Fruit fly (Drosophila melanogaster): ENCODE results near the gene Septin1.

The Septin1 gene

dm6 chrX:21366311-21366990, 8.4 kb downstream of the Septin1 start (continued):
- TF ChIP-seq corto (GFP tag; optimal IDR thresholded peaks at IDR 0.05) = peak; percentile 73
- peak; percentile 86 for TF ChIP-seq fd3F (GFP tag; optimal IDR thresholded peaks at IDR 0.05)
- TF ChIP-seq CG6272 (GFP tag; IDR thresholded peaks at IDR 0.05) = peak; percentile 73
- TF ChIP-seq zen (tag; optimal IDR thresholded peaks at IDR 0.05) = peak; percentile 74
- peak; percentile 99 for TF ChIP-seq grau (tag; optimal IDR thresholded peaks at IDR 0.05)
- no peak for TF ChIP-seq zen2 (GFP tag; IDR thresholded peaks at IDR 0.05; ENCODE audit: partially characterized antibody)
- TF ChIP-seq CG30403 (GFP tag; optimal IDR thresholded peaks at IDR 0.05) = peak; percentile 92
- TF ChIP-seq Awh (GFP tag; IDR thresholded peaks at IDR 0.05) = peak; percentile 83
- no peak for TF ChIP-seq lov (optimal IDR thresholded peaks at IDR 0.05)
- TF ChIP-seq lov (GFP tag; IDR thresholded peaks at IDR 0.05) = no peak
- peak; percentile 86 for TF ChIP-seq Nf-YC (tag; optimal IDR thresholded peaks at IDR 0.05)
- TF ChIP-seq CG18262 (tag; optimal IDR thresholded peaks at IDR 0.05) = peak; percentile 93
- peak; percentile 89 for TF ChIP-seq CG17829 (tag; optimal IDR thresholded peaks at IDR 0.05)
- peak; percentile 33 for TF ChIP-seq TFAM (GFP tag; optimal IDR thresholded peaks at IDR 0.05)
- TF ChIP-seq GATAe (GFP tag; conservative IDR thresholded peaks at IDR 0.05) = peak; percentile 57; the same call in 1 of the 2 replicates

dm6 chrX:21367363-21368072, 9.4 kb downstream of the Septin1 start:
- TF ChIP-seq CG6791 (GFP tag; IDR thresholded peaks at IDR 0.05; ENCODE audit: partially characterized antibody) (no peak), cad (GFP tag; optimal IDR thresholded peaks at IDR 0.05) (no peak), CG2875 (GFP tag; optimal IDR thresholded peaks at IDR 0.05) (peak; percentile 96), Dll (GFP tag; IDR thresholded peaks at IDR 0.05; ENCODE audit: partially characterized antibody) (0 out of 4 replicates have a peak, but pooled peaks have one; percentile 45), Lim3 (GFP tag; IDR thresholded peaks at IDR 0.05) (peak; percentile 90), CG12769 (tag; optimal IDR thresholded peaks at IDR 0.05) (peak; percentile 95), gro (GFP tag; optimal IDR thresholded peaks at IDR 0.05) (peak; percentile 95), Fer3 (tag; optimal IDR thresholded peaks at IDR 0.05) (peak; percentile 98), croc (GFP tag; conservative IDR thresholded peaks at IDR 0.05) (peak; percentile 96), CG17361 (GFP tag; IDR thresholded peaks at IDR 0.05) (peak; percentile 97), her (GFP tag; optimal IDR thresholded peaks at IDR 0.05) (peak; percentile 91), Dip3 (GFP tag; optimal IDR thresholded peaks at IDR 0.05) (peak; percentile 93), Hr78 (GFP tag; optimal IDR thresholded peaks at IDR 0.05) (peak in 1 of 2 experiments; percentile 85), CG1529 (GFP tag; optimal IDR thresholded peaks at IDR 0.05) (peak; percentile 97), vvl (GFP tag; IDR thresholded peaks at IDR 0.05) (peak; percentile 97), ap (GFP tag; IDR thresholded peaks at IDR 0.05) (peak; percentile 91), ato (GFP tag; IDR thresholded peaks at IDR 0.05; ENCODE audit: partially characterized antibody) (no peak), nmo (GFP tag; optimal IDR thresholded peaks at IDR 0.05) (peak; percentile 99), CG8290 (GFP tag; optimal IDR thresholded peaks at IDR 0.05) (peak; percentile 90), CG8290 (tag; optimal IDR thresholded peaks at IDR 0.05) (peak; percentile 84 to 86), Meics (GFP tag; optimal IDR thresholded peaks at IDR 0.05) (peak; percentile 98), CG4404 (GFP tag; IDR thresholded peaks at IDR 0.05) (peak; percentile 95), CG31224 (GFP tag; IDR thresholded peaks at IDR 0.05) (peak; percentile 92), CG17385 (GFP tag; optimal IDR thresholded peaks at IDR 0.05) (peak; percentile 97), CG4360 (GFP tag; IDR thresholded peaks at IDR 0.05) (peak; percentile 76), disco-r (GFP tag; optimal IDR thresholded peaks at IDR 0.05) (peak; percentile 94), CG12299 (tag; optimal IDR thresholded peaks at IDR 0.05) (peak; percentile 97), CG2116 (GFP tag; optimal IDR thresholded peaks at IDR 0.05) (peak; percentile 85), Lhr (GFP tag; optimal IDR thresholded peaks at IDR 0.05) (peak; percentile 94), twi (tag; optimal IDR thresholded peaks at IDR 0.05) (peak; percentile 95), CG9437 (GFP tag; optimal IDR thresholded peaks at IDR 0.05) (peak; percentile 93), CG31388 (GFP tag; optimal IDR thresholded peaks at IDR 0.05) (peak; percentile 87), CG33213 (GFP tag; optimal IDR thresholded peaks at IDR 0.05) (peak; percentile 91), Nf-YC (tag; optimal IDR thresholded peaks at IDR 0.05) (peak; percentile 93)

Measured in whole organism, embryonic.